Worm (Caenorhabditis elegans): Measurements from ENCODE around the gene skpo-1.

DNA sequence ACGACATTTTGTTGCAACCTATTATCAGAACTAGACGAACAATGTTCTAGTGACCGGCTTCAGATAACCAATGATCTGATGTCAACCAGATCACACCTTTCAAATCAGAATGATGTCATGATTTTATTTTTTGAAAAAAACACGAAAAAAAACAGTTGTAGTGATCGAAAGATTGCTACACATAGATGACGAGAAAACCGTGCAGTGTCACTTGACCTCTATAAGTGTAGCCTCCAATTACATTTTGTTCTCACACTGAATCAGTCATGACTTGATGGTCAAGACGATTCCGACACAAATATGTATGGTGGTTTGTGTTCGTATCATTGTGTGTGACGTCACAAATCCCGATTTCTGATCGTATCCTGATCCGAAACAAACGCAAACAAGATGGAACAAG lies 35.4 kb upstream of the skpo-1 start:
- TF ChIP-seq aly-2 (tag; optimal IDR thresholded peaks at IDR 0.05) (no peak), dsc-1 (tag; optimal IDR thresholded peaks at IDR 0.05) (no peak), unc-130 (tag; optimal IDR thresholded peaks at IDR 0.05) (no peak), ztf-4 (tag; optimal IDR thresholded peaks at IDR 0.05) (no peak), unc-62 (GFP tag; optimal IDR thresholded peaks at IDR 0.05) (no peak), lin-35 (GFP tag; optimal IDR thresholded peaks at IDR 0.05) (peak in 1 of 2 experiments; percentile 5), jun-1 (tag; optimal IDR thresholded peaks at IDR 0.05) (no peak), ces-1 (GFP tag; optimal IDR thresholded peaks at IDR 0.05) (no peak), blmp-1 (tag; optimal IDR thresholded peaks at IDR 0.05) (peak; percentile 17), ama-1 (optimal IDR thresholded peaks at IDR 0.05) (peak; percentile 2), C34B4.2 (tag; optimal IDR thresholded peaks at IDR 0.05) (no peak), snpc-4 (tag; optimal IDR thresholded peaks at IDR 0.05) (no peak), skn-1 (tag; optimal IDR thresholded peaks at IDR 0.05) (no peak)

Data from whole organism, L1 larva.